Worm (Caenorhabditis elegans) whole organism, L4/young adult: Measurements from ENCODE around the gene B0495.7.

ENCODE experiments used
- W03F9.2 ChIP-seq: fragments of 150-350 bp; optimal IDR thresholded peaks from 2 replicates; lab custom pipeline; 2014; ENCODE audit warnings: missing biosample characterization, missing genetic modification characterization
- dao-5 ChIP-seq: sonication (generic microtip); optimal IDR thresholded peaks from 2 replicates; lab custom pipeline; 2016; ENCODE audit warnings: missing genotype, missing genetic modification characterization, moderate library complexity, missing compliant biosample characterization
- him-1 ChIP-seq: sonication (generic microtip); optimal IDR thresholded peaks from 2 replicates; lab custom pipeline; 2016; ENCODE audit warnings: missing genotype, missing genetic modification reagents, missing genetic modification characterization, missing compliant biosample characterization

DNA sequence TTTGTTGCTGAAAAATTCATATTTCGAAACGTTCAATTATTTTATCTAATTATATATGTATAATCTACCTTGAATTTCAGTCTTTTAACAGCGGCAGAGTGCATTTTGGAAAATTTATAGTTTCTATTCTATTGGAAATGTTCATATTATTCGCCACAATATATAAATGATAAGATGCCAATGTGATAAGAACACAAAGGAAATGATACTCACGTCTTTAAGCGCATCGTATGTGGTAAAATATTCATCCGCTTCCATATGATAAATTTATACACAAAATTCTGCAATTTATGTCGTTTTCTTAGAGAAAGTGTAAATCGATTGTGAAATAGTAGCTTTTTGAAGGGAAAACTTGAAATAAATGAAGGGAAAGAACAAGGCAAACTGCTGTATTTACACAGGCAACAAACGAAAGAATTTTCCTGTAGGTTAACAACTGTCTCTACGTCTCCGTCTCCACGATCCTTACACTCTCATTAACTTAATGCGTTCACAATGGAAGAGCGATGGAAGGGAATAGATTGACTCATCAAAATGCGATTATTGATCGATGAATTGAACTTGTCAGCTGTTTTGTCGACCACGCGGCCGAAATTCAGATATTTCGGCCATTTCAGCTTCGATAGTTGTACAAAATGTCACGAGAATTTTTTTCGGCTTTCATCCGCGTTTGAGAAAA, 42.9 kb downstream of the B0495.7 start, which contains the start of gene alfa-1:
- no peak for TF ChIP-seq him-1 (tag; lab: Kevin White, UChicago)
- TF ChIP-seq W03F9.2 (tag; lab: Kevin White, UChicago): no peak
- TF ChIP-seq dao-5 (tag; lab: Kevin White, UChicago): no peak
